Worm (Caenorhabditis elegans): ENCODE data around the gene slc-25A18.1.

ce11 chrX:15034787-15035186 is 31.0 kb upstream of the slc-25A18.1 start, which contains the start of gene dsc-1:
- no peak for TF ChIP-seq pes-1 (GFP tag; IDR thresholded peaks at IDR 0.05)
- TF ChIP-seq ama-1 (optimal IDR thresholded peaks at IDR 0.05) = no peak
- TF ChIP-seq ets-7 (tag; optimal IDR thresholded peaks at IDR 0.05) = no peak
- no peak for TF ChIP-seq hmbx-1 (tag; optimal IDR thresholded peaks at IDR 0.05)
- TF ChIP-seq ceh-36 (tag; optimal IDR thresholded peaks at IDR 0.05) = peak; percentile 75
- TF ChIP-seq hnd-1 (tag; optimal IDR thresholded peaks at IDR 0.05) = no peak
- no peak for TF ChIP-seq flt-1 (GFP tag; IDR thresholded peaks at IDR 0.05)
- no peak for TF ChIP-seq B0310.2 (tag; optimal IDR thresholded peaks at IDR 0.05)
- TF ChIP-seq scrt-1 (GFP tag; IDR thresholded peaks at IDR 0.05) = no peak
- no peak for TF ChIP-seq hmg-4 (GFP tag; optimal IDR thresholded peaks at IDR 0.05)

Data from whole organism, early embryonic.